Fruit fly (Drosophila melanogaster): ENCODE data around the gene Sos.

The Sos gene

DNA sequence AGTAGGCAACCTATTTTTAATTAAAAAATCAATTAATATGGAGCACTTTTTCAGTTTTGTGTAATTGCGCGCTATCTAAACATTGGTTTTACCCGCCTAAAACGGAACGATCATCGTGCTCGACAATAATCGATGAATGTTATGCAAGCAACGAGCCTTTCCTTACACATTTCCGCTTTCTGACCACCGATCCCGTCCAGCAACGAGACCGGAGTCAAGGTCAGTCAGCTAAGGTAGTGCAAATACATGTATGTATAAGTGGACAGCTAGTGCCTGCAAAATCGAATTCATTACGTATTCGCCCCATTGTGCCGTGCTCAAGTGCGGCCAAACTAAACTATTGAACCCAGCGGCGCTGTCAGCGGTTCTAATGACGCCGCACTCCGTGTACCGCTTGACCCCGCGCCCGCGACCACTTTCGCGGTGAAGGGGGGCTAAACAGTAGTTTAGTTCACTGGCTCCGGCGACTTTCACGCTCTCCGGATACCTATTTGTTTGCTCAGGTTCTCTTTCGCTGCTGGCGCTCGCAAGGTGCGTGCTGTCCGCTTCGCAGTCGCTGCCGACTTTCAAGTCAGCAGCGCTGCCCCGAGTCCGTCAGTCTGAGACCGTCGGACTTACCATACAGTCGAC lies 10.5 kb upstream of the Sos start, which contains the start of gene CAH1:
Gene CAH1, plus strand, starts transcription at position 595 of the 630 bp plus-strand sequence.
- TF ChIP-seq noc (tag; optimal IDR thresholded peaks at IDR 0.05), result no peak

DNA sequence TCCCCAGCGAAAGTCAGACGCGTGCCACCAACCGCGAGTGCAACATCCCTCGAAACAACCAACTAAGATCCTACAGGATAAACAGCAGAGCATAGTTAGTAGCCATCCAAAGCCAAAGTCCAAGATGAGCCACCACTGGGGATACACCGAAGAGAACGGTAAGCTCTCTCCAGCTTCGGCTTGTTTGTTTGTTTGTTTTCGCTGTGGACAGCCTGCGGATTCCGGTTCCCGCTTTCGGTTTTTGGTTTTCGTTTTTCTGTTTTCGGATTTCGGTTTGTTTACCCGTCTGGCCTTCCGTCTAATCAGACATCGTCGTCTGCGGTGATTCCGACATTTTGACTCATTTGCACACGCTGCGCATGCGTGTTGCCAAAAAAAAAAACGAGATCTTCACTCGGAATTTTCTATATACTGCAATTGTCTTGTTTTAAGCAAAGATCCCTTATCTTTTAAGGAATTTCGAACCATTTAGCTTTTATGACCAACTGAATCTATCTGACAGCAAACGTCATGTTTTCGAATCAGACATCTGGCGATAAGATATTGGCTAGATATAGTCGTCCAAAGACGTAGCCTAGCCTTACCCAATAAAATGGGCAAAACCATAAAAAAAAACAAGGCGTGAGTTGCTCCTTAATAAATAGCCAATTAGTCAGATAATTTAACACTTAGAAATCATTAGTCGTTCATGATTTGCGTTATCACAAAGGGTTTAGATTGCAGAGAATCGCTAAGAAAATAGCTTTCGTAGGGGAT lies 9.6 kb upstream of the Sos start:
- no peak for TF ChIP-seq noc (tag; optimal IDR thresholded peaks at IDR 0.05)

DNA sequence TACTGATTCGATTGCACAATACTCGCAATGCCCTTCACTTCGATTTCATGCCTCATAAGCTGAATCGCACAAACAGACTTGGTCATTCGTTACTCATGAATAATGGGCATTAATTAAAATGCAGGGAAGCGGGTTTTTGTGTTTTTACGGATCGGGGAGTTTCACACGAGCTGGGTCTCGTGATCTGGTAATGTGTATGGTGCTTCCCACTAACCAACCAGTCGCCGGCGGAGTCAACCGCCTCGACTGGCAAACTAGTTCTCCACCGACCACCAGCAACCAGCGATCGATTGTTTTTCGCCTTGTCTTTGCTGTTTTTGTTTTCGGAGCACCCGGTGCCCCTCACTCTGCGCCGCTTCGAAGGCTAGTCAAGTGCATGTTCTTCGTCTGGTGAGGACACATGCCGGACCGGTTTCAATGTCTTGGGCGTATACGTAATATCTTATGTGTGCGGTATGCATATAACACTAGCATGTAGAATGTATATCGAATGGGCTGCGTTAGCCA lies 9.0 kb upstream of the Sos start:
- TF ChIP-seq noc (tag; optimal IDR thresholded peaks at IDR 0.05), result no peak

DNA sequence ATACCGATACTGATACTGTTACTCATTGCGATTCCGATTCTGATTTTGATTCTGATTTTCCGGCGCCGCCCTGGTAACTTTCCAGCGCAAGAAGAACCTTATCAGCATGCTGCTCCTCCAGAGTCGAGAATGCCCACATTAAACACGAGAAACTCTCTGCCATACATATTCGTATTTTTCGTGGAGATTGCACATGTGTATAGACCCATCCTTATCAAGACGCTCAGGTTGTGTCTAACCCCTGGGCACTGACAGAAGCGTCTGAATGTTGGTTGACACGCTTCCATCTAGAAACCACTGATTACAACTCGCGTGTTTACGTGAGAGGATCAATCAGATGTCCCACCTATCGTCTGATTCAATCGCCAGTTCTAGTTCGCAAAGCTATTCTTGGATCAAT lies 8.4 kb upstream of the Sos start:
- TF ChIP-seq noc (tag; optimal IDR thresholded peaks at IDR 0.05), result no peak

- TF ChIP-seq noc (tag; optimal IDR thresholded peaks at IDR 0.05), result peak; percentile 32
These were observed 6.5 kb upstream of the Sos start for dm6 chr2L:13807097-13807496.

DNA sequence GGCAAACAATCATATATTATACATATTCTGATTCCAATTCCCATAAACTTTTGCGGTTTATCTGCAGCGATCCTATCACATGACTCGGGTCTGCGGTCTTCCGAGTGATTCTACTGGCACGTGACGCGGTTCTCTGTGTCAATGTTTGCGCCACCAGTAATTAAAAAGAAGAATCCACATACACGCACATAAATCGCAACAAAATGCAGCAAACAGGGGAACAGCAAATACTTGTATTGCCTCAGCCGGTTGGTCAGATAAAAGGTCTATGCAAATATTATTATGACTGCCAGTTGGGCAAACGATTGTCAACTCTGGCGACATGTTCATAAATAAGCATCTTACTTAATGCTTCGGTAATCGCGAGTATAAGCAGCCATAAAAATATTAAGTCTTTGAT lies 5.7 kb upstream of the Sos start:
- TF ChIP-seq noc (tag; optimal IDR thresholded peaks at IDR 0.05), result no peak

DNA sequence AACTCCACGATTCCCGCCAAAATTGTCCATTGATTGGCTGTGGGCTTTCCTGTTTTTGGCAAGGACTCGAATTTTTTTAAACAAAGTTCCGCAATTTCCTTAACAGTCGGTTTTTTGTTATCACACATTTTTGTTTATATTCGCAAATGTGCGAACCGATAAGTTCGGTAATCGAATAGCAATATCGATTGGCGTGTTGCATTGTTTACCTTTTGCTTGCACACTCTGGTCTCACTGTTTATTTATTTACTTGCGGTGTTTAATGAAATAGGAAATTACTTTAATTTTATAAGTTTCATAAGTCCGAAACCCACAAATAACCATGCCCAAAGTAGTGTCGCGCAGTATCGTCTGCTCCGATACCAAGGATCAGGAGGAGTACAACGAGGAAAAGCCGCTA lies 2.3 kb upstream of the Sos start, which contains the start of the genes Adat1 and CG16865:
Gene Adat1, minus strand, starts transcription at position 152 of the 400 bp plus-strand sequence.
Gene CG16865, plus strand, starts transcription at position 200 of the 400 bp plus-strand sequence.
- no peak for TF ChIP-seq noc (tag; optimal IDR thresholded peaks at IDR 0.05)

DNA sequence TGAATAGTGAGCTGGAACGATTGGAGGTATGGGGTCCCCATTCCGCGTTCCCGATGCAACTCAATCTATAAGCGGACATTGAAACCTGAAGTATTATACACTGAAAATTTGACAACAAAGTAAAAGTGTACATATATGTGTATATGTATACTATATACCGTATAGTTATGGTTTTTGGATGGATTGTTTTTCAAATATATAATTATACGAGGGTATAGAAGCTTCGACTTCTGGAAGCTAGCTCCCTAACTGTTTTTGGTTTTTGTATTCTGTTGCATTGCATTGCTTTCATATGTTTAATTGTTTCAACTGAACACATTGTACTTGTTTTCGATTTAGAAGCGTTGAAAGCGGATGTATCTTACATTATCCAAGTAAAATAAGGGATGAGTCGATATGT lies 460 bp upstream of the Sos start, which contains the start of gene CG16888:
Gene CG16888, minus strand, starts transcription at position 101 of the 400 bp plus-strand sequence.
- no peak for TF ChIP-seq noc (tag; optimal IDR thresholded peaks at IDR 0.05)

- no peak for TF ChIP-seq noc (tag; optimal IDR thresholded peaks at IDR 0.05)
These were observed 6.6 kb downstream of the Sos start for dm6 chr2L:13820176-13820575.

DNA sequence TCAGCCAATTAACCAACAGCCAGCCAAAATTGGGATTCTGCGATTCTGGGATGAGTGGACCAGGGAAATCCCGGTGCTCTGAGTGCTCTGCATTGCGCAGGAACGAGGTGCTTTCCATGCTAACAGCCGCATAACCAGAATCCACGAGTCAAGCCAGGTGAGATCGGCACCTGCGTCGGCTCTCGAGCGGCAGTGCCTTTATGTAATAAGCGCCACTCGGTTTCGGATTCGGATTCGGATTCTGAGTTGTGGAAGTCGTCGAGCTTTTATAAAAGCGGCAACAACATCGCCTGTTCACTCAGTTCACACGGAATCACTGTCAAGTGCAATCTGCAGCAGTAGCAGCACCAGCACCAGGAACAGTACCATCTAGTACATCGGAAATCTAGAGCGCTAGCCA lies 7.3 kb downstream of the Sos start, which contains the start of gene b:
Gene b, plus strand, starts transcription at position 301 of the 400 bp plus-strand sequence.
- no peak for TF ChIP-seq noc (tag; optimal IDR thresholded peaks at IDR 0.05)

dm6 chr2L:13827557-13827956 lies 13.9 kb downstream of the Sos start, which contains the start of gene PolG1:
TSS of gene PolG1 (minus strand) at chr2L:13827772.
- no peak for TF ChIP-seq noc (tag; optimal IDR thresholded peaks at IDR 0.05)

- no peak for TF ChIP-seq noc (tag; optimal IDR thresholded peaks at IDR 0.05)
These were observed 15.9 kb downstream of the Sos start, which contains the start of the genes Arpc1 and Orc5 for dm6 chr2L:13829540-13829939. TSS of gene Arpc1 (minus strand) at chr2L:13829741. TSS of gene Orc5 (plus strand) at chr2L:13829837.

DNA sequence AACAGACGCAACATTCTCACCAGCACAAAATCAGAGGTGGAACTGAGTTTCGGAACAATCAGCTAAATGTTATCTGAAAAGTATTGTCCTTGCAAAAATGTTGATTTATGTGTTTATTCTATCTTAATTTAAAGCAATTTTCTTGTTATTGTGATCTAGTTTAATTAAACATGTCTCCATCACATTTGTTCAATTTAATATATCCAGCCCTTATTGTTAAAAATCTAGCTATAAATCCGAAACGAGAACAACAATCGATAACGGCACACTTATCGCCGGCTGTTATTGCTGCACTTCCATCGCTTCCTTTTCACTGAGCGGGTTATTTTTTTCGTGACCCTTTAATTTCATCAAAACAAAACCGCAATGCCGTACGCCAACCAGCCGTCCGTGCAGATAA lies 19.4 kb downstream of the Sos start, which contains the start of the genes GatC, PolG2 and Polr2C:
Gene GatC, minus strand, starts transcription at position 48 of the 400 bp plus-strand sequence.
Gene PolG2, minus strand, starts transcription at position 48 of the 400 bp plus-strand sequence.
Gene Polr2C, plus strand, starts transcription at position 280 of the 400 bp plus-strand sequence.
- TF ChIP-seq noc (tag; optimal IDR thresholded peaks at IDR 0.05), result no peak

- peak; percentile 99 for TF ChIP-seq noc (tag; optimal IDR thresholded peaks at IDR 0.05)
These were observed 21.6 kb downstream of the Sos start, which contains the start of the genes mRpS23 and CenG1A for dm6 chr2L:13835002-13835910. TSS of gene mRpS23 (minus strand) at chr2L:13835072. TSS of gene CenG1A (plus strand) at chr2L:13835564.

- TF ChIP-seq noc (tag; optimal IDR thresholded peaks at IDR 0.05), result no peak
These were observed 22.3 kb downstream of the Sos start for dm6 chr2L:13835959-13836358.
